Fruit fly (Drosophila melanogaster) ovary, adult (tissue): ENCODE results near the gene yellow-e.

Experiments
- CG17801 ChIP-seq: fragments of 200-800 bp; optimal IDR thresholded peaks from 2 replicates; lab custom pipeline; 2019; ENCODE audit warnings: missing biosample characterization, mild to moderate bottlenecking, missing genetic modification characterization, moderate library complexity; ENCODE audit not compliant: partially characterized antibody

The yellow-e gene

dm6 chr3R:13415186-13415585 is at the start of gene yellow-e:
Gene yellow-e (minus strand): TSS chr3R:13415286.
- no peak for TF ChIP-seq CG17801

- TF ChIP-seq CG17801: no peak
Measured at dm6 chr3R:13453955-13454354, 38.9 kb upstream of the yellow-e start.

- TF ChIP-seq CG17801: no peak
Measured at dm6 chr3R:13452851-13453255, 37.8 kb upstream of the yellow-e start.

dm6 chr3R:13452261-13452660 is 37.2 kb upstream of the yellow-e start:
- no peak for TF ChIP-seq CG17801

dm6 chr3R:13450338-13450737 is 35.3 kb upstream of the yellow-e start, which contains the start of gene side-IV:
Gene side-IV (plus strand): TSS chr3R:13450590.
- no peak for TF ChIP-seq CG17801

- no peak for TF ChIP-seq CG17801
Measured at dm6 chr3R:13448354-13448753, 33.3 kb upstream of the yellow-e start.

- TF ChIP-seq CG17801: no peak
Measured at dm6 chr3R:13446489-13446888, 31.4 kb upstream of the yellow-e start.

- TF ChIP-seq CG17801: no peak
Measured at dm6 chr3R:13446048-13446447, 31.0 kb upstream of the yellow-e start.

dm6 chr3R:13441703-13442102 is 26.6 kb upstream of the yellow-e start:
- TF ChIP-seq CG17801: no peak

dm6 chr3R:13435836-13436235 is 20.8 kb upstream of the yellow-e start:
- TF ChIP-seq CG17801: no peak

- TF ChIP-seq CG17801: no peak
Measured at dm6 chr3R:13434325-13435168, 19.5 kb upstream of the yellow-e start, which contains the start of gene yrt. Gene yrt (minus strand): TSS chr3R:13434984.

dm6 chr3R:13433623-13434022 is 18.5 kb upstream of the yellow-e start:
- peak; percentile 95 for TF ChIP-seq CG17801

- no peak for TF ChIP-seq CG17801
Measured at dm6 chr3R:13428341-13429040, 13.4 kb upstream of the yellow-e start.

dm6 chr3R:13425470-13426033 is 10.5 kb upstream of the yellow-e start, which contains the start of gene Act87E:
Gene Act87E (plus strand): TSS chr3R:13425983.
- TF ChIP-seq CG17801: no peak

dm6 chr3R:13422178-13422577 is 7.1 kb upstream of the yellow-e start:
- no peak for TF ChIP-seq CG17801

- TF ChIP-seq CG17801: no peak
Measured at dm6 chr3R:13419979-13420378, 4.9 kb upstream of the yellow-e start, which contains the start of gene Ir87a. Gene Ir87a (plus strand): TSS chr3R:13420279.

- no peak for TF ChIP-seq CG17801
Measured at dm6 chr3R:13417067-13417595, 2.0 kb upstream of the yellow-e start.
